Worm (Caenorhabditis elegans): ENCODE results near the gene ZK899.7.

ce11 chrX:9489578-9489977, 40.3 kb upstream of the ZK899.7 start:
- no peak for TF ChIP-seq T22C8.4 (GFP tag; IDR thresholded peaks at IDR 0.05)
- no peak for TF ChIP-seq klf-2 (GFP tag; conservative IDR thresholded peaks at IDR 0.05)
- TF ChIP-seq med-1 (GFP tag; optimal IDR thresholded peaks at IDR 0.05; ENCODE audit: insufficient read depth), result no peak
- no peak for TF ChIP-seq flt-1 (GFP tag; IDR thresholded peaks at IDR 0.05)
- no peak for TF ChIP-seq ztf-29 (GFP tag; IDR thresholded peaks at IDR 0.05)
- TF ChIP-seq tab-1 (GFP tag; IDR thresholded peaks at IDR 0.05), result no peak
- TF ChIP-seq ztf-23 (GFP tag; IDR thresholded peaks at IDR 0.05), result no peak
